Worm (Caenorhabditis elegans) whole organism, mixed stage, embryonic: ENCODE measurements around the gene gbas-1.

Experiments
- M03D4.4 ChIP-seq: sonication (generic microtip); optimal IDR thresholded peaks from 2 replicates; lab custom pipeline; 2017; ENCODE audit warnings: mild to moderate bottlenecking, missing genetic modification characterization, missing compliant biosample characterization
- bed-3 ChIP-seq: fragments of 200-800 bp; sonication (Bioruptor generic); optimal IDR thresholded peaks from 3 replicates; lab custom pipeline; 2018; ENCODE audit warnings: mild to moderate bottlenecking, missing genetic modification characterization, moderate library complexity, missing compliant biosample characterization
- blmp-1 ChIP-seq: fragments of 150-350 bp; optimal IDR thresholded peaks from 2 replicates; lab custom pipeline; 2014; ENCODE audit warnings: missing biosample characterization, missing genetic modification characterization
- ceh-43 ChIP-seq: fragments of 200-800 bp; sonication (Bioruptor generic); optimal IDR thresholded peaks from 2 replicates; lab custom pipeline; 2018; ENCODE audit warnings: mild to moderate bottlenecking, missing genetic modification characterization, moderate library complexity, missing compliant biosample characterization
- ceh-83 ChIP-seq: fragments of 200-800 bp; sonication (Bioruptor generic); optimal IDR thresholded peaks from 2 replicates; lab custom pipeline; 2018; ENCODE audit warnings: mild to moderate bottlenecking, missing genetic modification characterization, missing compliant biosample characterization
- ces-1 ChIP-seq: fragments of 150-350 bp; optimal IDR thresholded peaks from 2 replicates; lab custom pipeline; 2014; ENCODE audit warnings: missing biosample characterization, missing genetic modification reagents, missing genetic modification characterization
- cnd-1 ChIP-seq: fragments of 200-800 bp; sonication (Bioruptor generic); optimal IDR thresholded peaks from 2 replicates; lab custom pipeline; 2018; ENCODE audit warnings: mild to moderate bottlenecking, missing genetic modification characterization, missing compliant biosample characterization
- drap-1 ChIP-seq: fragments of 200-800 bp; sonication (Bioruptor generic); optimal IDR thresholded peaks from 3 replicates; lab custom pipeline; 2018; ENCODE audit warnings: mild to moderate bottlenecking, missing genetic modification characterization, missing compliant biosample characterization
- elt-1 ChIP-seq: sonication (generic microtip); optimal IDR thresholded peaks from 2 replicates; lab custom pipeline; 2017; ENCODE audit warnings: missing genetic modification characterization, mild to moderate bottlenecking, missing compliant biosample characterization, antibody characterized with exemption, moderate library complexity, borderline replicate concordance; ENCODE audit not compliant: insufficient read depth
- elt-3 ChIP-seq: fragments of 150-350 bp; optimal IDR thresholded peaks from 2 replicates; lab custom pipeline; 2014; ENCODE audit warnings: missing biosample characterization, missing genetic modification characterization
- flh-1 ChIP-seq: fragments of 200-800 bp; sonication (Bioruptor generic); optimal IDR thresholded peaks from 2 replicates; lab custom pipeline; 2018; ENCODE audit warnings: mild to moderate bottlenecking, missing genetic modification characterization, moderate library complexity, missing compliant biosample characterization
- ham-2 ChIP-seq: fragments of 200-800 bp; sonication (Bioruptor generic); optimal IDR thresholded peaks from 2 replicates; lab custom pipeline; 2018; ENCODE audit warnings: mild to moderate bottlenecking, missing genetic modification characterization, missing compliant biosample characterization
- hlh-1 ChIP-seq: fragments of 150-350 bp; optimal IDR thresholded peaks from 2 replicates; lab custom pipeline; 2014; ENCODE audit warnings: missing biosample characterization, missing genetic modification reagents, missing genetic modification characterization
- lin-13 ChIP-seq: fragments of 150-350 bp; optimal IDR thresholded peaks from 2 replicates; lab custom pipeline; 2014; ENCODE audit warnings: missing biosample characterization, missing genetic modification characterization
- lin-32 ChIP-seq: fragments of 200-800 bp; sonication (Bioruptor generic); optimal IDR thresholded peaks from 2 replicates; lab custom pipeline; 2018; ENCODE audit warnings: mild to moderate bottlenecking, missing genetic modification characterization, missing compliant biosample characterization
- lsy-2 ChIP-seq: fragments of 150-350 bp; optimal IDR thresholded peaks from 2 replicates; lab custom pipeline; 2014; ENCODE audit warnings: missing biosample characterization, missing genetic modification characterization
- mls-2 ChIP-seq: sonication (generic microtip); optimal IDR thresholded peaks from 2 replicates; lab custom pipeline; 2016; ENCODE audit warnings: mild to moderate bottlenecking, missing genetic modification characterization, moderate library complexity, missing compliant biosample characterization
- nhr-12 ChIP-seq: fragments of 150-350 bp; optimal IDR thresholded peaks from 2 replicates; lab custom pipeline; 2014; ENCODE audit warnings: missing biosample characterization, missing genetic modification characterization
- nhr-2 ChIP-seq: fragments of 150-350 bp; optimal IDR thresholded peaks from 2 replicates; lab custom pipeline; 2014; ENCODE audit warnings: missing biosample characterization, missing genetic modification characterization
- nhr-28 ChIP-seq: fragments of 150-350 bp; optimal IDR thresholded peaks from 2 replicates; lab custom pipeline; 2014; ENCODE audit warnings: missing biosample characterization, missing genetic modification characterization
- pha-4 ChIP-seq: fragments of 150-350 bp; optimal IDR thresholded peaks from 2 replicates; lab custom pipeline; 2018; ENCODE audit warnings: missing biosample characterization, missing genetic modification reagents, missing genetic modification characterization
- sem-2 ChIP-seq: fragments of 200-800 bp; sonication (Bioruptor generic); optimal IDR thresholded peaks from 2 replicates; lab custom pipeline; 2018; ENCODE audit warnings: mild to moderate bottlenecking, missing genetic modification characterization, missing compliant biosample characterization
- sptf-1 ChIP-seq: sonication (generic microtip); optimal IDR thresholded peaks from 2 replicates; lab custom pipeline; 2017; ENCODE audit warnings: mild to moderate bottlenecking, missing genetic modification characterization, moderate library complexity, missing compliant biosample characterization
- unc-120 ChIP-seq: sonication (generic microtip); optimal IDR thresholded peaks from 2 replicates; lab custom pipeline; 2017; ENCODE audit warnings: missing genetic modification characterization, missing compliant biosample characterization; ENCODE audit not compliant: poor library complexity, severe bottlenecking
- unc-62 ChIP-seq: fragments of 150-350 bp; optimal IDR thresholded peaks from 2 replicates; lab custom pipeline; 2014; ENCODE audit warnings: missing biosample characterization, missing genetic modification reagents, missing genetic modification characterization
- zip-8 ChIP-seq: fragments of 150-350 bp; optimal IDR thresholded peaks from 2 replicates; lab custom pipeline; 2014; ENCODE audit warnings: missing biosample characterization, missing genetic modification characterization
- ztf-11 ChIP-seq: fragments of 150-350 bp; optimal IDR thresholded peaks from 2 replicates; lab custom pipeline; 2014; ENCODE audit warnings: missing biosample characterization, missing genetic modification characterization

The gbas-1 gene

DNA sequence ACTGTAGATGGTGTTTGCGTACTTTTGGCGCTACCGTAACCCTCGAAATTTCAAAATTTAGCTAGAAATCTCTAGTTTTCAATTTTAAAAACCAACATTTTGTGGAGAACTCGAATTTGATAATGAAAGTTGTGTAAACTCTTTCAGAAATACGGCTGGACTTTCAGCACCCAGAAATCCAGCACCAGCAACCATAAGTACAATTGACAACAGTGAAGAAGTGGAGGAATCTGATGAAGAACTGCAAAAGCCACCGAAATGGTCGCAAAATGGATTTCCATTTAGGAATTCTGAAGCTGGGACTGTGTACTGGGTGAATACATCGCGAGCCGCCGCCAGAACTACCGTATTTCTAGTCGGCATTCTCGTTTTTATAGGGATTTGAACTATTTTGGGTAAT, 21.2 kb upstream of the gbas-1 start, which contains the start of gene F53G2.13:
Gene F53G2.13, plus strand, starts transcription at position 301 of the 400 bp plus-strand sequence.
- TF ChIP-seq cnd-1 (no peak), lin-32 (GFP tag; lab: Kevin White, UChicago) (no peak), mls-2 (tag; lab: Kevin White, UChicago) (no peak), ces-1 (GFP tag; lab: Kevin White, UChicago) (no peak), blmp-1 (tag; lab: Kevin White, UChicago) (no peak), lin-13 (no peak), elt-1 (tag; lab: Kevin White, UChicago) (no peak), drap-1 (GFP tag; lab: Kevin White, UChicago) (no peak), hlh-1 (tag; lab: Kevin White, UChicago) (no peak), bed-3 (GFP tag; lab: Kevin White, UChicago) (no peak), ceh-43 (GFP tag; lab: Kevin White, UChicago) (no peak)

DNA sequence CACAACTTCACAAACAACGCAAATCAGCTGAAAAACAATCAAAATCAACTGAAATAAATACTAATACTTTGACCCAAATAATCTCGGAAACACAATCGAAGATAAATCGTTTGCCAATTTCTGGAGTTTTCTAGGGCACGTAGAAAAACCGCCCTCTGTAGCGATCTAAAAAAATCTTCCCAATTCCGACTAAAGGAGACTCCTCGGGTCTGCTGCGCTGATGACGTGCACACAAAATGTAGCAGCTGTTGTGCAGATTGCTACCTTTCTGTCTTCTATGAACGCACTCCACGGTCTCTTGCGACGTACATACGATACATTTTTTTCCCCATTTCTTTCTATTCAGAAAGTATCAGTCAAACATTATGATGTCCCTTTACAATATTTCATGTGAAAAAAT, 16.3 kb upstream of the gbas-1 start, which contains the start of gene F53G2.1:
Gene F53G2.1, plus strand, starts transcription at position 301 of the 400 bp plus-strand sequence.
- TF ChIP-seq zip-8 (tag; lab: Kevin White, UChicago) (no peak), ces-1 (GFP tag; lab: Kevin White, UChicago) (no peak), hlh-1 (tag; lab: Kevin White, UChicago) (peak; percentile 64), cnd-1 (no peak), sem-2 (GFP tag; lab: Kevin White, UChicago) (no peak), ceh-83 (GFP tag; lab: Kevin White, UChicago) (no peak), unc-120 (tag; lab: Kevin White, UChicago) (no peak), nhr-2 (no peak)

DNA sequence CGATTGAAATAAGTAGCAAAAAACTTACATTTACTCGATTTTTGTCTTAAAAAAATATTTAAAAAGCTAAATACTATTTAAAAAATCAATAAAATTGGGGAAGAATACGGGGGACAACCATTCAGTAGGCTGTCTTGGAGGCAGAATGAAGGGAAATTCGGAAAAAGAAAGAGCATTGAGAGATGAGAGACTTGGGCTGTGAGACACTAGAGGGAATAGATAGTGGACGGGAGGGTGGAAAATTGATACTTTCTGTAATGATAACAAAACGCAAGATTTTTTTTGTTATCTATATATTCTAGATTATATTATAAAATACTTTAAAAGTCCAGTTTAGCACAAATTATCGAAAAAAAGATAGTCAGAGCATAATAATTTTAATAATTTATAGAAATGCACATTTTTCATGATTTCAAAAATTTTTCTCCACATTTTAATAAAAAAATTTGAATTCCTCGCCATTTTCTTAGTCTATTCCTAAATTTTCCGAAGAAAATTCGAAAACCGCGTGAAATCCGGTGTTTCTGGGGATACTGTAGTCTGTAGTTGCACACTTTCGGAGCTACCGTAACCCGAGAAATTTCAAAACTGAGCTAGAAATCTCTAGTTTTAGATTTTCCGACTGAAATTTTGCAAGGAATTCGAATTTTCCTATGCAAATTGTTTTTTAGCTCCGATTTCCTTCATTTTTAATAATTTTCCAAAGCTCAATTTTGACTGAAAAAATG, 811 bp upstream of the gbas-1 start:
- TF ChIP-seq bed-3 (GFP tag; lab: Kevin White, UChicago) (no peak), lsy-2 (tag; lab: Kevin White, UChicago) (peak; percentile 44)
- TF ChIP-seq, all 35 proteins: peak for 1

DNA sequence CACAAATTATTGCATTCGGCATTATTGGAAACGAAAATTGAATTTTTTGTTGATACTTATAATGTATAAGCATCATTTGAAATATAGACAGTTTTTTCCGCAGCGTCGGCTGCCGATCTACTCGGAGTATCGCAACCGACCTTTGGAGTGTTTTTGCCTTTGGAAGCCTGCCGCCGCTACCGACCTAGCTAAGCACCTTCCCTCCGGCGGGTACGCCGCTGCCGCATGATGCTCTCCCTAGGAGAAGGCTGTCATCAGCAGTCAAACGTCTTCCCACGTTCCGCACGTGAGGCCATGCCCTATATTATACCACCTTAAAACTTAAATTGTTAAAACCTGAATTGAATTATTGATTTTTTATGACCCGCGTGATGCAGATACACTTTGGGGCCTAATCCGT, 13.8 kb downstream of the gbas-1 start:
- TF ChIP-seq ztf-11 (no peak), ceh-43 (GFP tag; lab: Kevin White, UChicago) (no peak), pha-4 (tag; lab: Kevin White, UChicago) (no peak), cnd-1 (no peak), elt-3 (tag; lab: Kevin White, UChicago) (no peak), flh-1 (GFP tag; lab: Kevin White, UChicago) (no peak)

DNA sequence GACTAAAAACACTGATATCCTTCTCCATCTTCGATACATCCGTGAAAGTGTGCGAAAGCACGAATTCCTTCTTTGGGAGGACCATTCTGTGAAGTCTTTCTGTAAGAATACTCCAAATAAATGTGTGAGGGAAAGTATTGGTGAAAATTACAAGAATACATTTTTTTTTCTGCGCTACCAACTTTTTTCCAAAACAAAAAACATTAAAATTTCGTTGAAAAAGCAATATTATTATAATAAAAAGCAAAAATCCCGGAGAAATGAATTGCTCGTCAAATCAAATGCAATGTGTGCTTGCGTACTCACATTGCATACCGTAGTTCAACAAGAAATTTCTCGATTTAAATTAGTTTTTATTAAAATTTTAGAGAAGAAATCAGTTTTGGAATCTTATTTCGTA, 17.3 kb downstream of the gbas-1 start, which contains the start of gene bath-13:
Gene bath-13, minus strand, starts transcription at position 101 of the 400 bp plus-strand sequence.
- TF ChIP-seq nhr-28 (tag; lab: Kevin White, UChicago): no peak

DNA sequence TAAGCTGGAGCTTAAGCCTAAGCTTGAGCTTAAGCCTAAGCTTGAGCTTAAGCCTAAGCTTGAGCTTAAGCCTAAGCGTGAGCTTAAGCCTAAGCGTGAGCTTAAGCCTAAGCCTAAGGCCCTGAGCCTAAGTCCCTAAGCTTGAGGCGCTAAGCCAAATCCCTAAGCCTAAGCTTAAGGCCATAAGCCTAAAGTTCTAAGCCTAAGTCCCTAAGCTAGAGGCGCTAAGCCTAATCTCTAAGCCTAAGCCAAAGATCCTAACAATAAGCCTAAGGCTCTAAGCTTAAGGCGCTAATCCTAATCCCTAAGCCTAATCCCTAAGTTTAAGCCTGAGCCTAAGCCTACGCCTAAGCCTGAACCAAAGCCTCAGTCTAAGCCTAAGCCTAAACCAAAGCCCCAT, 21.0 kb downstream of the gbas-1 start:
- TF ChIP-seq ham-2 (peak; percentile 14), zip-8 (tag; lab: Kevin White, UChicago) (no peak)

DNA sequence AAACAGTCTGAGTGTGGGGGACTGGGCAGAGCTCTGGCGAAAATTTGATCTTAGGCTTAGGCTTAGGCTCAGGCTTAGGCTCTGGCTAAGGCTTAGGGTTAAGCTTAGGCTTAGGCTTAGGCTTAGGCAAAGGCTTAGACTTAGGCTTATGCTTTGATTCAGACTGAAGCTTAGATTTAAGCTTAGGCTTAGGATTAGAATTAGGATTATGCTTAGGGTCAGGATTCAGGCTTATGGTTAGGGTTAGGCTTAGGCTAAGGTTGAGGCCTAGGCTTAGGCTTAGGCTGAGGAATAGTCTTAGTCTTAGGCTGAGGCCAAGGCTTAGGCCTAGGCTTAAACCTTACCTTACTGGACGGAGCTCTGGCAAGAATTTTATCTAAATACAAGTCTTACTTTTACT, 22.2 kb downstream of the gbas-1 start:
- no peak for TF ChIP-seq lsy-2 (tag; lab: Kevin White, UChicago)
- no peak for TF ChIP-seq lin-13
- TF ChIP-seq unc-62 (GFP tag; lab: Kevin White, UChicago): no peak
- TF ChIP-seq nhr-28 (tag; lab: Kevin White, UChicago): no peak
- no peak for TF ChIP-seq sptf-1 (tag; lab: Kevin White, UChicago)
- peak; percentile 12 for TF ChIP-seq ham-2
- no peak for TF ChIP-seq M03D4.4 (tag; lab: Kevin White, UChicago)
- TF ChIP-seq nhr-12 (tag; lab: Kevin White, UChicago): no peak
- TF ChIP-seq flh-1 (GFP tag; lab: Kevin White, UChicago): no peak
